Worm (Caenorhabditis elegans) whole organism, early embryonic: Measurements from ENCODE around the gene sto-6.

Experiments used
- B0310.2 ChIP-seq: sonication (generic microtip); optimal IDR thresholded peaks from 2 replicates; lab custom pipeline; 2016; ENCODE audit warnings: mild to moderate bottlenecking, missing genetic modification characterization, missing compliant biosample characterization
- F13C5.2 ChIP-seq: sonication (generic microtip); optimal IDR thresholded peaks from 2 replicates; lab custom pipeline; 2017; ENCODE audit warnings: mild to moderate bottlenecking, missing genetic modification characterization, inconsistent platforms, missing compliant biosample characterization
- aly-1 ChIP-seq: sonication (generic microtip); optimal IDR thresholded peaks from 2 replicates; lab custom pipeline; 2016; ENCODE audit warnings: missing genetic modification characterization, missing compliant biosample characterization
- ama-1 ChIP-seq: fragments of 150-350 bp; optimal IDR thresholded peaks from 2 replicates; lab custom pipeline; 2014
- ceh-36 ChIP-seq: sonication (generic microtip); optimal IDR thresholded peaks from 2 replicates; lab custom pipeline; 2016; ENCODE audit warnings: missing genetic modification characterization, inconsistent platforms, missing compliant biosample characterization
- ets-7 ChIP-seq: sonication (generic microtip); optimal IDR thresholded peaks from 2 replicates; lab custom pipeline; 2016; ENCODE audit warnings: missing genotype, missing genetic modification characterization, missing compliant biosample characterization
- flt-1 ChIP-seq: fragments of 200-800 bp; sonication (Bioruptor generic); IDR thresholded peaks from 2 replicates; pipeline ENCODE4 v1.3.6; 2022; ENCODE audit warnings: missing genetic modification characterization, missing compliant biosample characterization
- hmbx-1 ChIP-seq: sonication (generic microtip); optimal IDR thresholded peaks from 2 replicates; lab custom pipeline; 2016; ENCODE audit warnings: mild to moderate bottlenecking, missing genetic modification characterization, missing compliant biosample characterization
- hmg-4 ChIP-seq: fragments of 200-800 bp; sonication (Bioruptor generic); optimal IDR thresholded peaks from 2 replicates; lab custom pipeline; 2018; ENCODE audit warnings: mild to moderate bottlenecking, missing genetic modification characterization, missing compliant biosample characterization
- pes-1 ChIP-seq: fragments of 200-800 bp; sonication (Bioruptor generic); IDR thresholded peaks from 2 replicates; pipeline ENCODE4 v1.3.6; 2022; ENCODE audit warnings: missing genetic modification reagents, missing genetic modification characterization, missing compliant biosample characterization
- scrt-1 ChIP-seq: fragments of 200-800 bp; sonication (Bioruptor generic); IDR thresholded peaks from 2 replicates; pipeline ENCODE4 v1.3.6; 2022; ENCODE audit warnings: missing genetic modification characterization, missing compliant biosample characterization
- tbx-11 ChIP-seq: fragments of 200-800 bp; sonication (Bioruptor generic); IDR thresholded peaks from 2 replicates; pipeline ENCODE4 v1.3.6; 2022; ENCODE audit warnings: missing genetic modification characterization, missing compliant biosample characterization
- tbx-37 ChIP-seq: fragments of 200-800 bp; sonication (Bioruptor generic); conservative IDR thresholded peaks from 2 replicates; pipeline ENCODE4 v1.3.6; 2022; ENCODE audit warnings: missing genetic modification reagents, missing genetic modification characterization, missing compliant biosample characterization
- tra-4 ChIP-seq: sonication (generic microtip); optimal IDR thresholded peaks from 2 replicates; lab custom pipeline; 2017; ENCODE audit warnings: missing genetic modification characterization, missing compliant biosample characterization

- TF ChIP-seq hmg-4 (GFP tag; lab: Kevin White, UChicago) = no peak
- no peak for TF ChIP-seq pes-1
- no peak for TF ChIP-seq B0310.2
- TF ChIP-seq ama-1 (lab: Kevin White, UChicago) = no peak
- no peak for TF ChIP-seq flt-1 (GFP tag; lab: Robert Waterston, UW)
- TF ChIP-seq tbx-37 = no peak
- no peak for TF ChIP-seq ets-7 (tag; lab: Kevin White, UChicago)
- TF ChIP-seq tbx-11 (GFP tag; lab: Robert Waterston, UW) = no peak
- TF ChIP-seq hmbx-1 (tag; lab: Kevin White, UChicago) = no peak
- TF ChIP-seq ceh-36 (tag; lab: Kevin White, UChicago) = no peak
- TF ChIP-seq tra-4 (tag; lab: Kevin White, UChicago) = no peak
- TF ChIP-seq aly-1 = no peak
- no peak for TF ChIP-seq F13C5.2 (tag; lab: Kevin White, UChicago)
- no peak for TF ChIP-seq scrt-1 (GFP tag; lab: Robert Waterston, UW)
Measured at ce11 chrX:11680851-11681250, 48.6 kb downstream of the sto-6 start, which contains the start of gene T04F8.7.
